Worm (Caenorhabditis elegans): ENCODE data around the gene abcf-2.

ce11 chrIII:13510753-13511152 lies 48.7 kb upstream of the abcf-2 start:
- TF ChIP-seq F13C5.2 (tag; optimal IDR thresholded peaks at IDR 0.05), result no peak
- no peak for TF ChIP-seq flt-1 (GFP tag; IDR thresholded peaks at IDR 0.05)
- no peak for TF ChIP-seq ama-1 (optimal IDR thresholded peaks at IDR 0.05)
- no peak for TF ChIP-seq sea-1 (GFP tag; conservative IDR thresholded peaks at IDR 0.05)
- no peak for TF ChIP-seq ets-7 (tag; optimal IDR thresholded peaks at IDR 0.05)

All from whole organism, early embryonic.